Fruit fly (Drosophila melanogaster) whole organism, embryonic: Measurements from ENCODE around the gene vers.

Source experiments
- Abd-B ChIP-seq: fragments of 200-800 bp; sonication (Bioruptor generic); optimal IDR thresholded peaks from 2 replicates; lab custom pipeline; 2018; ENCODE audit warnings: missing biosample characterization, mild to moderate bottlenecking, missing genetic modification characterization, moderate library complexity
- Blimp-1 ChIP-seq: fragments of 200-800 bp; sonication (Bioruptor generic); optimal IDR thresholded peaks from 3 replicates; lab custom pipeline; 2018; ENCODE audit warnings: missing biosample characterization, missing genetic modification characterization, mild to moderate bottlenecking, moderate library complexity, missing genetic modification reagents
- CG10366 ChIP-seq: fragments of 200-800 bp; sonication (Bioruptor generic); IDR thresholded peaks from 2 replicates; pipeline ENCODE4 v1.3.6; 2022; ENCODE audit warnings: missing biosample characterization, missing genetic modification characterization
- CG12391 ChIP-seq: fragments of 200-800 bp; sonication (Bioruptor generic); optimal IDR thresholded peaks from 3 replicates; lab custom pipeline; 2018; ENCODE audit warnings: missing biosample characterization, mild to moderate bottlenecking, missing genetic modification characterization, moderate library complexity
- CG12659 ChIP-seq: fragments of 200-800 bp; sonication (Bioruptor generic); optimal IDR thresholded peaks from 3 replicates; lab custom pipeline; 2017; ENCODE audit warnings: mild to moderate bottlenecking, missing biosample characterization, missing genetic modification reagents, missing genetic modification characterization
- CG15479 ChIP-seq: fragments of 200-800 bp; sonication (Bioruptor generic); optimal IDR thresholded peaks from 3 replicates; lab custom pipeline; 2019; ENCODE audit warnings: missing biosample characterization, mild to moderate bottlenecking, missing genetic modification characterization, moderate library complexity
- CG1647 ChIP-seq: fragments of 200-800 bp; sonication (Bioruptor generic); optimal IDR thresholded peaks from 3 replicates; lab custom pipeline; 2016; ENCODE audit warnings: missing biosample characterization, missing genetic modification characterization
- CG16815 ChIP-seq: fragments of 200-800 bp; sonication (Bioruptor generic); optimal IDR thresholded peaks from 3 replicates; lab custom pipeline; 2017; ENCODE audit warnings: missing biosample characterization, mild to moderate bottlenecking, missing genetic modification characterization
- CG17802 ChIP-seq: fragments of 200-800 bp; sonication (Bioruptor generic); optimal IDR thresholded peaks from 2 replicates; lab custom pipeline; 2018; ENCODE audit warnings: missing biosample characterization, mild to moderate bottlenecking, missing genetic modification characterization, moderate library complexity
- CG17912 ChIP-seq: fragments of 200-800 bp; sonication (Bioruptor generic); optimal IDR thresholded peaks from 2 replicates; lab custom pipeline; 2018; ENCODE audit warnings: missing biosample characterization, mild to moderate bottlenecking, missing genetic modification characterization
- CG18476 ChIP-seq: fragments of 200-800 bp; sonication (Bioruptor generic); optimal IDR thresholded peaks from 2 replicates; lab custom pipeline; 2016; ENCODE audit warnings: missing biosample characterization, mild to moderate bottlenecking, missing genetic modification characterization
- CG2120 ChIP-seq: fragments of 200-800 bp; sonication (Bioruptor generic); optimal IDR thresholded peaks from 3 replicates; lab custom pipeline; 2016; ENCODE audit warnings: missing biosample characterization, missing genetic modification characterization
- CG2889 ChIP-seq: fragments of 200-800 bp; sonication (Bioruptor generic); IDR thresholded peaks from 3 replicates; pipeline ENCODE4 v1.3.6; 2022; ENCODE audit warnings: missing biosample characterization, missing genetic modification characterization
- CG4424 ChIP-seq: fragments of 200-800 bp; sonication (Bioruptor generic); optimal IDR thresholded peaks from 3 replicates; lab custom pipeline; 2016; ENCODE audit warnings: missing biosample characterization, missing genetic modification characterization
- CG4707 ChIP-seq: fragments of 200-800 bp; sonication (Bioruptor generic); optimal IDR thresholded peaks from 2 replicates; lab custom pipeline; 2018; ENCODE audit warnings: missing biosample characterization, mild to moderate bottlenecking, missing genetic modification characterization, moderate library complexity
- CG5180 ChIP-seq: fragments of 200-800 bp; sonication (Bioruptor generic); optimal IDR thresholded peaks from 3 replicates; lab custom pipeline; 2017; ENCODE audit warnings: missing biosample characterization, missing genetic modification characterization, mild to moderate bottlenecking, moderate library complexity, missing genetic modification reagents
- CG8359 ChIP-seq: fragments of 200-800 bp; sonication (Bioruptor generic); optimal IDR thresholded peaks from 2 replicates; lab custom pipeline; 2017; ENCODE audit warnings: missing biosample characterization, mild to moderate bottlenecking, missing genetic modification characterization, borderline replicate concordance
- CG9609 ChIP-seq: fragments of 200-800 bp; sonication (Bioruptor generic); optimal IDR thresholded peaks from 3 replicates; lab custom pipeline; 2016; ENCODE audit warnings: missing biosample characterization, missing genetic modification characterization
- CG9797 ChIP-seq: fragments of 200-800 bp; sonication (Bioruptor generic); optimal IDR thresholded peaks from 3 replicates; lab custom pipeline; 2018; ENCODE audit warnings: missing biosample characterization, mild to moderate bottlenecking, missing genetic modification characterization
- CkIIα-i1 ChIP-seq: fragments of 200-800 bp; sonication (Bioruptor generic); IDR thresholded peaks from 2 replicates; pipeline ENCODE4 v1.3.6; 2022; ENCODE audit warnings: missing biosample characterization, missing genetic modification characterization
- D ChIP-seq, 2 experiments: fragments of 200-800 bp in 1 of 2; fragments of >200 bp in 1 of 2; sonication (Bioruptor generic) in 1 of 2; optimal IDR thresholded peaks; 2 replicates in 1 of 2; 3 replicates in 1 of 2; lab custom pipeline; 2017; ENCODE audit warnings: mild to moderate bottlenecking in 1 of 2, missing biosample characterization in 1 of 2, missing genetic modification characterization in 1 of 2, missing genetic modification reagents in 1 of 2
- Dp ChIP-seq: fragments of 200-800 bp; sonication (Bioruptor generic); optimal IDR thresholded peaks from 2 replicates; lab custom pipeline; 2018; ENCODE audit warnings: missing biosample characterization, mild to moderate bottlenecking, missing genetic modification characterization, moderate library complexity
- Ets65A ChIP-seq: fragments of 200-800 bp; sonication (Bioruptor generic); peaks from one replicate; lab custom pipeline; 2016; ENCODE audit warnings: missing biosample characterization, missing genetic modification characterization
- H15 ChIP-seq: fragments of 200-800 bp; sonication (Bioruptor generic); IDR thresholded peaks from 3 replicates; pipeline ENCODE4 v1.3.6; 2022; ENCODE audit warnings: missing biosample characterization, missing genetic modification characterization
- Hsf ChIP-seq: fragments of 200-800 bp; sonication (Bioruptor generic); optimal IDR thresholded peaks from 3 replicates; lab custom pipeline; 2016; ENCODE audit warnings: missing biosample characterization, missing genetic modification characterization
- Jarid2 ChIP-seq: fragments of 200-800 bp; sonication (Bioruptor generic); optimal IDR thresholded peaks from 3 replicates; lab custom pipeline; 2017; ENCODE audit warnings: mild to moderate bottlenecking, missing biosample characterization, missing genetic modification reagents, missing genetic modification characterization
- Myb ChIP-seq: fragments of 200-800 bp; sonication (Bioruptor generic); optimal IDR thresholded peaks from 2 replicates; lab custom pipeline; 2016; ENCODE audit warnings: missing biosample characterization, missing genetic modification characterization
- NK7.1 ChIP-seq: fragments of 200-800 bp; sonication (Bioruptor generic); optimal IDR thresholded peaks from 3 replicates; lab custom pipeline; 2016; ENCODE audit warnings: missing biosample characterization, missing genetic modification characterization
- NfI ChIP-seq: fragments of 200-800 bp; sonication (Bioruptor generic); optimal IDR thresholded peaks from 3 replicates; lab custom pipeline; 2018; ENCODE audit warnings: missing biosample characterization, mild to moderate bottlenecking, missing genetic modification characterization, moderate library complexity
- Sox102F ChIP-seq: fragments of 200-800 bp; sonication (Bioruptor generic); optimal IDR thresholded peaks from 2 replicates; lab custom pipeline; 2018; ENCODE audit warnings: missing biosample characterization, mild to moderate bottlenecking, missing genetic modification characterization, moderate library complexity
- TFAM ChIP-seq: fragments of 200-800 bp; sonication (Bioruptor generic); optimal IDR thresholded peaks from 2 replicates; lab custom pipeline; 2017; ENCODE audit warnings: missing biosample characterization, missing genetic modification characterization, inconsistent platforms
- Taf1 ChIP-seq: fragments of 200-800 bp; sonication (Bioruptor generic); IDR thresholded peaks from 2 replicates; pipeline ENCODE4 v1.3.6; 2022; ENCODE audit warnings: missing biosample characterization, missing genetic modification characterization
- bab2 ChIP-seq: fragments of 200-800 bp; sonication (Bioruptor generic); optimal IDR thresholded peaks from 2 replicates; lab custom pipeline; 2016; ENCODE audit warnings: missing biosample characterization, missing genetic modification characterization
- chinmo ChIP-seq: fragments of 200-800 bp; sonication (Bioruptor generic); IDR thresholded peaks from 4 replicates; pipeline ENCODE4 v1.3.6; 2022; ENCODE audit warnings: missing biosample characterization, missing genetic modification characterization; ENCODE audit not compliant: partially characterized antibody
- dmrt99B ChIP-seq: fragments of 200-800 bp; sonication (Bioruptor generic); optimal IDR thresholded peaks from 2 replicates; lab custom pipeline; 2018; ENCODE audit warnings: missing biosample characterization, mild to moderate bottlenecking, missing genetic modification characterization, moderate library complexity
- esg ChIP-seq: fragments of 200-800 bp; sonication (Bioruptor generic); conservative IDR thresholded peaks from 2 replicates; pipeline ENCODE4 v1.3.6; 2022; ENCODE audit warnings: missing biosample characterization, missing genetic modification characterization
- ftz-f1 ChIP-seq: fragments of 200-800 bp; sonication (Bioruptor generic); optimal IDR thresholded peaks from 2 replicates; lab custom pipeline; 2016; ENCODE audit warnings: missing biosample characterization, missing genetic modification characterization
- hbn ChIP-seq: fragments of 200-800 bp; sonication (Bioruptor generic); IDR thresholded peaks from 2 replicates; pipeline ENCODE4 v1.3.6; 2022; ENCODE audit warnings: missing biosample characterization, missing genetic modification characterization; ENCODE audit not compliant: partially characterized antibody
- inv ChIP-seq: fragments of 200-800 bp; sonication (Bioruptor generic); IDR thresholded peaks from 2 replicates; pipeline ENCODE4 v1.3.6; 2022; ENCODE audit warnings: missing biosample characterization, missing genetic modification characterization; ENCODE audit not compliant: partially characterized antibody
- ken ChIP-seq: fragments of 200-800 bp; sonication (Bioruptor generic); IDR thresholded peaks from 3 replicates; pipeline ENCODE4 v1.3.6; 2022; ENCODE audit warnings: missing biosample characterization, missing genetic modification characterization
- lmd ChIP-seq: fragments of 200-800 bp; sonication (Bioruptor generic); IDR thresholded peaks from 2 replicates; pipeline ENCODE4 v1.3.6; 2022; ENCODE audit warnings: missing biosample characterization, missing genetic modification characterization
- onecut ChIP-seq: fragments of 200-800 bp; sonication (Bioruptor generic); IDR thresholded peaks from 2 replicates; pipeline ENCODE4 v1.3.6; 2022; ENCODE audit warnings: missing biosample characterization, missing genetic modification characterization
- pan ChIP-seq, 4 experiments: fragments of >200 bp in 3 of 4; fragments of 200-800 bp in 1 of 4; sonication (Bioruptor generic) in 1 of 4; optimal IDR thresholded peaks in 3 of 4; IDR thresholded peaks in 1 of 4; 2 replicates each; pipeline versions ENCODE4 v1.3.6 to Lab custom; 2017 to 2022; ENCODE audit warnings: missing biosample characterization in 2 of 4, missing genetic modification characterization in 2 of 4, mixed read lengths in 1 of 4
- rib ChIP-seq: fragments of 200-800 bp; sonication (Bioruptor generic); IDR thresholded peaks from 2 replicates; pipeline ENCODE4 v1.3.6; 2022; ENCODE audit warnings: missing biosample characterization, missing genetic modification characterization
- tin ChIP-seq: fragments of 200-800 bp; sonication (Bioruptor generic); optimal IDR thresholded peaks from 3 replicates; lab custom pipeline; 2016; ENCODE audit warnings: missing biosample characterization, missing genetic modification characterization
- tx ChIP-seq: fragments of 200-800 bp; sonication (Bioruptor generic); optimal IDR thresholded peaks from 2 replicates; lab custom pipeline; 2016; ENCODE audit warnings: missing biosample characterization, missing genetic modification characterization
- zen2 ChIP-seq: fragments of 200-800 bp; sonication (Bioruptor generic); IDR thresholded peaks from 3 replicates; pipeline ENCODE4 v1.3.6; 2022; ENCODE audit warnings: missing biosample characterization, missing genetic modification characterization; ENCODE audit not compliant: partially characterized antibody

vers gene

dm6 chr3L:12145709-12146694, 30.1 kb downstream of the vers start, which contains the start of the genes eIF3l and Nrx-IV (continued):
- TF ChIP-seq CG17802 (tag; lab: Kevin White, UChicago), result no peak
- no peak for TF ChIP-seq Hsf (GFP tag; lab: Kevin White, UChicago)
- no peak for TF ChIP-seq zen2 (GFP tag; lab: Robert Waterston, UW)
- peak; percentile 42 for TF ChIP-seq CG12391 (tag; lab: Kevin White, UChicago)
- no peak for TF ChIP-seq dmrt99B (tag; lab: Kevin White, UChicago)
- TF ChIP-seq CG4424 (GFP tag; lab: Kevin White, UChicago), result no peak
- no peak for TF ChIP-seq CG1647 (GFP tag; lab: Kevin White, UChicago)
- TF ChIP-seq Blimp-1 (GFP tag; lab: Kevin White, UChicago), result no peak
- TF ChIP-seq esg (GFP tag; lab: Robert Waterston, UW), result no peak
- no peak for TF ChIP-seq Sox102F (GFP tag; lab: Kevin White, UChicago)
- TF ChIP-seq CG2889 (GFP tag; lab: Robert Waterston, UW), result no peak
- TF ChIP-seq pan (optimal IDR thresholded peaks at IDR 0.05; lab: Kevin White, UChicago), result no peak
- TF ChIP-seq pan (GFP tag; optimal IDR thresholded peaks at IDR 0.05 in 1 of 2, IDR thresholded peaks at IDR 0.05 in 1 of 2), result no peak
- TF ChIP-seq Myb (GFP tag; lab: Kevin White, UChicago), result no peak
- TF ChIP-seq CG5180 (GFP tag; lab: Kevin White, UChicago), result no peak
- no peak for TF ChIP-seq CG4707
- no peak for TF ChIP-seq rib (GFP tag; lab: Robert Waterston, UW)
- no peak for TF ChIP-seq CG17912
- no peak for TF ChIP-seq TFAM (GFP tag; lab: Kevin White, UChicago)
- TF ChIP-seq onecut (GFP tag; lab: Robert Waterston, UW), result no peak
- no peak for TF ChIP-seq D (optimal IDR thresholded peaks at IDR 0.05; lab: Kevin White, UChicago)
- TF ChIP-seq D (GFP tag; optimal IDR thresholded peaks at IDR 0.05; lab: Kevin White, UChicago), result no peak
- no peak for TF ChIP-seq NfI (GFP tag; lab: Kevin White, UChicago)
- TF ChIP-seq NK7.1, result no peak
- no peak for TF ChIP-seq CG18476 (GFP tag; lab: Kevin White, UChicago)
- TF ChIP-seq Taf1 (GFP tag; lab: Robert Waterston, UW), result no peak
- no peak for TF ChIP-seq H15 (GFP tag; lab: Robert Waterston, UW)
- TF ChIP-seq Dp (GFP tag; lab: Kevin White, UChicago), result peak; percentile 5
- no peak for TF ChIP-seq lmd (GFP tag; lab: Robert Waterston, UW)
- no peak for TF ChIP-seq CG8359 (GFP tag; lab: Kevin White, UChicago)
- TF ChIP-seq CG10366 (GFP tag; lab: Robert Waterston, UW), result no peak
- TF ChIP-seq Abd-B (GFP tag; lab: Kevin White, UChicago), result no peak
- TF ChIP-seq ken (GFP tag; lab: Robert Waterston, UW), result no peak
- TF ChIP-seq Jarid2 (GFP tag; lab: Kevin White, UChicago), result no peak
- TF ChIP-seq CG12659 (GFP tag; lab: Kevin White, UChicago), result peak; percentile 35
- peak; percentile 59; the same call in 1 of the 2 replicates for TF ChIP-seq hbn (GFP tag; lab: Robert Waterston, UW)
- peak; percentile 77 for TF ChIP-seq CG9797 (GFP tag; lab: Kevin White, UChicago)
- no peak for TF ChIP-seq CG16815 (GFP tag; lab: Kevin White, UChicago)
- peak; percentile 72 for TF ChIP-seq inv (GFP tag; lab: Robert Waterston, UW)
- TF ChIP-seq chinmo (GFP tag; lab: Robert Waterston, UW), result no peak
- no peak for TF ChIP-seq tin (GFP tag; lab: Kevin White, UChicago)
- TF ChIP-seq Ets65A (GFP tag; lab: Kevin White, UChicago), result no peak
- no peak for TF ChIP-seq tx (GFP tag; lab: Kevin White, UChicago)
- TF ChIP-seq CG2120, result no peak
- no peak for TF ChIP-seq CG15479 (GFP tag; lab: Kevin White, UChicago)
- no peak for TF ChIP-seq ftz-f1
- no peak for TF ChIP-seq CkIIα-i1 (GFP tag; lab: Robert Waterston, UW)
- TF ChIP-seq bab2 (GFP tag; lab: Kevin White, UChicago), result no peak
- TF ChIP-seq CG9609 (GFP tag; lab: Kevin White, UChicago), result no peak
